Comparison of ENCODE assay signal across 2 worm cellular contexts in genomic region chrX:14029872-14030271, ce11.
TF ChIP-seq lines count a peak whose summit lies in the region.

No protein-coding gene starts in this region.

TF ChIP-seq in whole organism, late embryonic, 69 proteins besides CTCF, POLR2A, EP300 and RAD21:
- no peak for TF ChIP-seq pax-1 (tag; optimal IDR thresholded peaks at IDR 0.05; lab: Kevin White, UChicago)
- peak; percentile 64 for TF ChIP-seq unc-42 (tag; optimal IDR thresholded peaks at IDR 0.05; lab: Kevin White, UChicago)
- TF ChIP-seq pat-9 (tag; optimal IDR thresholded peaks at IDR 0.05; lab: Kevin White, UChicago): no peak
- TF ChIP-seq sox-4 (tag; optimal IDR thresholded peaks at IDR 0.05; lab: Kevin White, UChicago): no peak
TF ChIP-seq in whole organism, late embryonic: peak in this region for 1.

TF ChIP-seq in whole organism, mixed stage, embryonic, 35 proteins besides CTCF, POLR2A, EP300 and RAD21:
- TF ChIP-seq ces-1 (GFP tag; optimal IDR thresholded peaks at IDR 0.05; lab: Kevin White, UChicago) (peak; percentile 82), nhr-28 (tag; optimal IDR thresholded peaks at IDR 0.05; lab: Kevin White, UChicago) (no peak)
TF ChIP-seq in whole organism, mixed stage, embryonic: peak in this region for 1.
